Worm (Caenorhabditis elegans) whole organism, early embryonic: Measurements from ENCODE around the gene ntl-3.

Source experiments
- aly-1 ChIP-seq: sonication (generic microtip); optimal IDR thresholded peaks from 2 replicates; lab custom pipeline; 2016; ENCODE audit warnings: missing genetic modification characterization, missing compliant biosample characterization
- ama-1 ChIP-seq: fragments of 150-350 bp; optimal IDR thresholded peaks from 2 replicates; lab custom pipeline; 2014
- tbx-11 ChIP-seq: fragments of 200-800 bp; sonication (Bioruptor generic); IDR thresholded peaks from 2 replicates; pipeline ENCODE4 v1.3.6; 2022; ENCODE audit warnings: missing genetic modification characterization, missing compliant biosample characterization

ce11 chrIII:11853533-11853932, 7.3 kb upstream of the ntl-3 start:
- TF ChIP-seq aly-1 (tag; lab: Kevin White, UChicago) (no peak), tbx-11 (GFP tag; lab: Robert Waterston, UW) (no peak), ama-1 (no peak)
